Fruit fly (Drosophila melanogaster) whole organism, embryonic: ENCODE data around the gene Prm.

Experiments used
- ATbp ChIP-seq: fragments of 200-800 bp; sonication (Bioruptor generic); optimal IDR thresholded peaks from 2 replicates; lab custom pipeline; 2017; ENCODE audit warnings: missing biosample characterization, mild to moderate bottlenecking, missing genetic modification characterization, missing genetic modification reagents
- BEAF-32 ChIP-seq: fragments of 200-800 bp; sonication (Bioruptor generic); optimal IDR thresholded peaks from 3 replicates; lab custom pipeline; 2017; ENCODE audit warnings: missing biosample characterization, missing genetic modification characterization, mild to moderate bottlenecking, moderate library complexity, missing genetic modification reagents
- Bdp1 ChIP-seq: fragments of 200-800 bp; sonication (Bioruptor generic); optimal IDR thresholded peaks from 3 replicates; lab custom pipeline; 2016; ENCODE audit warnings: missing biosample characterization, missing genetic modification characterization
- CG11398 ChIP-seq: fragments of 200-800 bp; sonication (Bioruptor generic); optimal IDR thresholded peaks from 2 replicates; lab custom pipeline; 2016; ENCODE audit warnings: missing biosample characterization, missing genetic modification characterization
- CG12155 ChIP-seq: fragments of 200-800 bp; sonication (Bioruptor generic); optimal IDR thresholded peaks from 3 replicates; lab custom pipeline; 2016; ENCODE audit warnings: missing biosample characterization, missing genetic modification characterization
- CG1233 ChIP-seq: fragments of 200-800 bp; sonication (Bioruptor generic); optimal IDR thresholded peaks from 4 replicates; lab custom pipeline; 2018; ENCODE audit warnings: missing biosample characterization, mild to moderate bottlenecking, missing genetic modification characterization
- CG12391 ChIP-seq: fragments of 200-800 bp; sonication (Bioruptor generic); optimal IDR thresholded peaks from 3 replicates; lab custom pipeline; 2018; ENCODE audit warnings: missing biosample characterization, mild to moderate bottlenecking, missing genetic modification characterization, moderate library complexity
- CG12659 ChIP-seq: fragments of 200-800 bp; sonication (Bioruptor generic); optimal IDR thresholded peaks from 3 replicates; lab custom pipeline; 2017; ENCODE audit warnings: mild to moderate bottlenecking, missing biosample characterization, missing genetic modification reagents, missing genetic modification characterization
- CG12769 ChIP-seq: fragments of 200-800 bp; sonication (Bioruptor generic); optimal IDR thresholded peaks from 2 replicates; lab custom pipeline; 2019; ENCODE audit warnings: missing biosample characterization, mild to moderate bottlenecking, missing genetic modification characterization, moderate library complexity
- CG14050 ChIP-seq: fragments of 200-800 bp; sonication (Bioruptor generic); IDR thresholded peaks from 3 replicates; pipeline ENCODE4 v1.3.6; 2022; ENCODE audit warnings: missing biosample characterization, missing genetic modification characterization
- CG17912 ChIP-seq: fragments of 200-800 bp; sonication (Bioruptor generic); optimal IDR thresholded peaks from 2 replicates; lab custom pipeline; 2018; ENCODE audit warnings: missing biosample characterization, mild to moderate bottlenecking, missing genetic modification characterization
- CG18599 ChIP-seq: fragments of 200-800 bp; sonication (Bioruptor generic); optimal IDR thresholded peaks from 3 replicates; lab custom pipeline; 2017; ENCODE audit warnings: missing biosample characterization, missing genetic modification characterization, mild to moderate bottlenecking, moderate library complexity, missing genetic modification reagents
- CG2116 ChIP-seq: fragments of 200-800 bp; sonication (Bioruptor generic); optimal IDR thresholded peaks from 3 replicates; lab custom pipeline; 2018; ENCODE audit warnings: missing biosample characterization, mild to moderate bottlenecking, missing genetic modification characterization
- CG33557 ChIP-seq: fragments of 200-800 bp; sonication (Bioruptor generic); optimal IDR thresholded peaks from 2 replicates; lab custom pipeline; 2019; ENCODE audit warnings: missing biosample characterization, mild to moderate bottlenecking, missing genetic modification characterization, moderate library complexity
- CG34376 ChIP-seq: fragments of 200-800 bp; sonication (Bioruptor generic); optimal IDR thresholded peaks from 2 replicates; lab custom pipeline; 2018; ENCODE audit warnings: missing biosample characterization, mild to moderate bottlenecking, missing genetic modification characterization
- CG3726 ChIP-seq: fragments of 200-800 bp; sonication (Bioruptor generic); IDR thresholded peaks from 3 replicates; pipeline ENCODE4, ENCODE4 v1.3.6; 2022; ENCODE audit warnings: missing biosample characterization, missing genetic modification characterization
- CG4360 ChIP-seq: fragments of 200-800 bp; sonication (Bioruptor generic); IDR thresholded peaks from 2 replicates; pipeline ENCODE4 v1.3.6; 2022; ENCODE audit warnings: missing biosample characterization, missing genetic modification characterization
- CG6689 ChIP-seq: fragments of 200-800 bp; sonication (Bioruptor generic); IDR thresholded peaks from 2 replicates; pipeline ENCODE4 v1.3.6; 2022; ENCODE audit warnings: missing biosample characterization, missing genetic modification characterization
- CG8359 ChIP-seq: fragments of 200-800 bp; sonication (Bioruptor generic); optimal IDR thresholded peaks from 2 replicates; lab custom pipeline; 2017; ENCODE audit warnings: missing biosample characterization, mild to moderate bottlenecking, missing genetic modification characterization, borderline replicate concordance
- CG8944 ChIP-seq: fragments of 200-800 bp; sonication (Bioruptor generic); optimal IDR thresholded peaks from 3 replicates; lab custom pipeline; 2016; ENCODE audit warnings: missing biosample characterization, missing genetic modification characterization
- CHES-1-like ChIP-seq: fragments of 200-800 bp; sonication (Bioruptor generic); optimal IDR thresholded peaks from 2 replicates; lab custom pipeline; 2016; ENCODE audit warnings: missing biosample characterization, missing genetic modification characterization
- CoRest ChIP-seq: fragments of 200-800 bp; sonication (Bioruptor generic); optimal IDR thresholded peaks from 3 replicates; lab custom pipeline; 2018; ENCODE audit warnings: missing biosample characterization, mild to moderate bottlenecking, missing genetic modification characterization, moderate library complexity
- D19A ChIP-seq: fragments of 200-800 bp; optimal IDR thresholded peaks from 3 replicates; lab custom pipeline; 2019; ENCODE audit warnings: missing biosample characterization, mild to moderate bottlenecking, missing genetic modification characterization, moderate library complexity
- GATAe ChIP-seq: fragments of 200-800 bp; sonication (Bioruptor generic); conservative IDR thresholded peaks from 2 replicates; pipeline ENCODE4 v1.3.6; 2022; ENCODE audit warnings: missing biosample characterization, missing genetic modification characterization
- H2.0 ChIP-seq: fragments of 200-800 bp; sonication (Bioruptor generic); IDR thresholded peaks from 2 replicates; pipeline ENCODE4 v1.3.6; 2022; ENCODE audit warnings: missing biosample characterization, missing genetic modification characterization
- Hr78 ChIP-seq, 2 experiments: fragments of 200-800 bp in 1 of 2; fragments of >200 bp in 1 of 2; sonication (Bioruptor generic) in 1 of 2; optimal IDR thresholded peaks; 2 replicates each; lab custom pipeline; 2017 to 2019; ENCODE audit warnings: missing biosample characterization in 2 of 2, missing genetic modification characterization in 2 of 2, mild to moderate bottlenecking in 1 of 2, moderate library complexity in 1 of 2
- Rx ChIP-seq: fragments of 200-800 bp; sonication (Bioruptor generic); IDR thresholded peaks from 2 replicates; pipeline ENCODE4 v1.3.6; 2022; ENCODE audit warnings: missing biosample characterization, missing genetic modification characterization
- abd-A ChIP-seq: fragments of 200-800 bp; sonication (Bioruptor generic); optimal IDR thresholded peaks from 3 replicates; lab custom pipeline; 2019; ENCODE audit warnings: missing biosample characterization, mild to moderate bottlenecking, missing genetic modification characterization, moderate library complexity
- ara ChIP-seq: fragments of 200-800 bp; sonication (Bioruptor generic); IDR thresholded peaks from 2 replicates; pipeline ENCODE4 v1.3.6; 2022; ENCODE audit warnings: missing biosample characterization, missing genetic modification characterization
- cato ChIP-seq: fragments of 200-800 bp; sonication (Bioruptor generic); optimal IDR thresholded peaks from 2 replicates; lab custom pipeline; 2016; ENCODE audit warnings: missing biosample characterization, missing genetic modification characterization, borderline replicate concordance
- chn ChIP-seq: fragments of 200-800 bp; sonication (Bioruptor generic); optimal IDR thresholded peaks from 2 replicates; lab custom pipeline; 2016; ENCODE audit warnings: missing biosample characterization, missing genetic modification characterization
- ci ChIP-seq: fragments of 200-800 bp; sonication (Bioruptor generic); IDR thresholded peaks from 3 replicates; pipeline ENCODE4 v1.3.6; 2022; ENCODE audit warnings: missing biosample characterization, missing genetic modification characterization
- crc ChIP-seq: fragments of 200-800 bp; sonication (Bioruptor generic); optimal IDR thresholded peaks from 2 replicates; lab custom pipeline; 2016; ENCODE audit warnings: missing biosample characterization, missing genetic modification characterization
- da ChIP-seq: fragments of 200-800 bp; sonication (Bioruptor generic); optimal IDR thresholded peaks from 2 replicates; lab custom pipeline; 2016; ENCODE audit warnings: missing biosample characterization, missing genetic modification characterization
- dan ChIP-seq: fragments of 200-800 bp; sonication (Bioruptor generic); IDR thresholded peaks from 2 replicates; pipeline ENCODE4 v1.3.6; 2022; ENCODE audit warnings: missing biosample characterization, missing genetic modification characterization
- eyg ChIP-seq: fragments of 200-800 bp; sonication (Bioruptor generic); optimal IDR thresholded peaks from 3 replicates; lab custom pipeline; 2016; ENCODE audit warnings: missing biosample characterization, missing genetic modification characterization
- grn ChIP-seq: fragments of 200-800 bp; sonication (Bioruptor generic); optimal IDR thresholded peaks from 3 replicates; lab custom pipeline; 2017; ENCODE audit warnings: missing biosample characterization, missing genetic modification characterization
- hkb ChIP-seq, 2 experiments: fragments of 200-800 bp in 1 of 2; fragments of >200 bp in 1 of 2; sonication (Bioruptor generic) in 1 of 2; IDR thresholded peaks in 1 of 2; optimal IDR thresholded peaks in 1 of 2; 2 replicates each; pipeline versions ENCODE4 v1.3.6 to Lab custom; 2017 to 2022; ENCODE audit warnings: missing biosample characterization in 1 of 2, missing genetic modification characterization in 1 of 2
- hth ChIP-seq: fragments of >200 bp; optimal IDR thresholded peaks from 2 replicates; lab custom pipeline; 2017; ENCODE audit warnings: inconsistent platforms
- jumu ChIP-seq: fragments of 200-800 bp; sonication (Bioruptor generic); optimal IDR thresholded peaks from 3 replicates; lab custom pipeline; 2016; ENCODE audit warnings: missing biosample characterization, missing genetic modification characterization
- ken ChIP-seq: fragments of 200-800 bp; sonication (Bioruptor generic); IDR thresholded peaks from 3 replicates; pipeline ENCODE4 v1.3.6; 2022; ENCODE audit warnings: missing biosample characterization, missing genetic modification characterization
- lmd ChIP-seq: fragments of 200-800 bp; sonication (Bioruptor generic); IDR thresholded peaks from 2 replicates; pipeline ENCODE4 v1.3.6; 2022; ENCODE audit warnings: missing biosample characterization, missing genetic modification characterization
- nmo ChIP-seq: fragments of 200-800 bp; sonication (Bioruptor generic); optimal IDR thresholded peaks from 2 replicates; lab custom pipeline; 2018; ENCODE audit warnings: missing biosample characterization, mild to moderate bottlenecking, missing genetic modification characterization, moderate library complexity
- pfk ChIP-seq: fragments of 200-800 bp; sonication (Bioruptor generic); optimal IDR thresholded peaks from 2 replicates; lab custom pipeline; 2018; ENCODE audit warnings: missing biosample characterization, mild to moderate bottlenecking, missing genetic modification characterization, moderate library complexity
- sisA ChIP-seq: fragments of 200-800 bp; sonication (Bioruptor generic); IDR thresholded peaks from 2 replicates; pipeline ENCODE4 v1.3.6; 2022; ENCODE audit warnings: missing biosample characterization, missing genetic modification characterization
- so ChIP-seq: fragments of 200-800 bp; sonication (Bioruptor generic); IDR thresholded peaks from 3 replicates; pipeline ENCODE4 v1.3.6; 2022; ENCODE audit warnings: missing biosample characterization, missing genetic modification characterization
- tll ChIP-seq, 2 experiments: fragments of 200-800 bp in 1 of 2; fragments of >200 bp in 1 of 2; sonication (Bioruptor generic) in 1 of 2; optimal IDR thresholded peaks; 2 replicates each; lab custom pipeline; 2017 to 2019; ENCODE audit warnings: missing biosample characterization in 2 of 2, missing genetic modification characterization in 2 of 2, mild to moderate bottlenecking in 1 of 2, moderate library complexity in 1 of 2
- unpg ChIP-seq: fragments of 200-800 bp; sonication (Bioruptor generic); optimal IDR thresholded peaks from 3 replicates; lab custom pipeline; 2018; ENCODE audit warnings: missing biosample characterization, mild to moderate bottlenecking, missing genetic modification characterization, moderate library complexity
- vfl ChIP-seq: fragments of 200-800 bp; sonication (Bioruptor generic); optimal IDR thresholded peaks from 2 replicates; lab custom pipeline; 2016; ENCODE audit warnings: missing biosample characterization, missing genetic modification characterization
- zfh1 ChIP-seq: fragments of 200-800 bp; sonication (Bioruptor generic); IDR thresholded peaks from 3 replicates; pipeline ENCODE4 v1.3.6; 2022; ENCODE audit warnings: missing biosample characterization, missing genetic modification characterization

The Prm gene

dm6 chr3L:8763037-8763454, 17.9 kb upstream of the Prm start (continued):
- TF ChIP-seq CG12391 (tag; lab: Kevin White, UChicago), result peak; percentile 48
- peak; percentile 73 for TF ChIP-seq ken
- peak; percentile 4 for TF ChIP-seq chn (GFP tag; lab: Kevin White, UChicago)
- peak; percentile 59 for TF ChIP-seq CG6689 (GFP tag; lab: Robert Waterston, UW)
- TF ChIP-seq CHES-1-like (GFP tag; lab: Kevin White, UChicago), result peak; percentile 35
- TF ChIP-seq CG33557 (GFP tag; lab: Kevin White, UChicago), result no peak
- no peak for TF ChIP-seq hkb (optimal IDR thresholded peaks at IDR 0.05; lab: Kevin White, UChicago)
- TF ChIP-seq hkb (GFP tag; IDR thresholded peaks at IDR 0.05; lab: Robert Waterston, UW), result 0 out of 2 replicates have a peak, but pooled peaks have one; percentile 28
- peak; percentile 62 for TF ChIP-seq H2.0 (GFP tag; lab: Robert Waterston, UW)
- TF ChIP-seq jumu (GFP tag; lab: Kevin White, UChicago), result peak; percentile 6
- TF ChIP-seq CG3726 (GFP tag; lab: Robert Waterston, UW), result 0 out of 3 replicates have a peak, but pooled peaks have one; percentile 62
- peak; percentile 45; the same call in 1 of the 2 replicates for TF ChIP-seq sisA
- TF ChIP-seq vfl (GFP tag; lab: Kevin White, UChicago), result no peak
- TF ChIP-seq CoRest, result peak; percentile 55
- TF ChIP-seq tll (GFP tag; optimal IDR thresholded peaks at IDR 0.05; lab: Kevin White, UChicago), result no peak
- no peak for TF ChIP-seq dan (GFP tag; lab: Robert Waterston, UW)
- no peak for TF ChIP-seq GATAe (GFP tag; lab: Robert Waterston, UW)
- TF ChIP-seq eyg (GFP tag; lab: Kevin White, UChicago), result no peak
- TF ChIP-seq unpg, result peak; percentile 45
- TF ChIP-seq CG8944, result peak; percentile 28
- TF ChIP-seq cato (GFP tag; lab: Kevin White, UChicago), result no peak
- TF ChIP-seq CG12155 (GFP tag; lab: Kevin White, UChicago), result peak; percentile 49
- no peak for TF ChIP-seq CG1233 (GFP tag; lab: Kevin White, UChicago)
- no peak for TF ChIP-seq crc (GFP tag; lab: Kevin White, UChicago)
- TF ChIP-seq Hr78 (GFP tag; optimal IDR thresholded peaks at IDR 0.05; lab: Kevin White, UChicago), result no peak
- TF ChIP-seq CG4360, result no peak
- peak; percentile 42 for TF ChIP-seq ATbp (GFP tag; lab: Kevin White, UChicago)
- peak; percentile 40 for TF ChIP-seq Rx (GFP tag; lab: Robert Waterston, UW)
- TF ChIP-seq CG17912, result no peak
- TF ChIP-seq grn (GFP tag; lab: Kevin White, UChicago), result peak; percentile 11
- TF ChIP-seq Bdp1 (GFP tag; lab: Kevin White, UChicago), result peak; percentile 23
- no peak for TF ChIP-seq hth (lab: Kevin White, UChicago)
- no peak for TF ChIP-seq CG34376 (GFP tag; lab: Kevin White, UChicago)
- TF ChIP-seq da, result no peak
- peak; percentile 27 for TF ChIP-seq CG18599 (GFP tag; lab: Kevin White, UChicago)
- TF ChIP-seq ara (GFP tag; lab: Robert Waterston, UW), result peak; percentile 15; the same call in 1 of the 2 replicates
- no peak for TF ChIP-seq pfk
- TF ChIP-seq nmo, result peak; percentile 48
- peak; percentile 68 for TF ChIP-seq CG12769 (tag; lab: Kevin White, UChicago)
- no peak for TF ChIP-seq BEAF-32
- TF ChIP-seq CG2116 (GFP tag; lab: Kevin White, UChicago), result no peak
- TF ChIP-seq D19A, result peak; percentile 3
- TF ChIP-seq abd-A (tag; lab: Kevin White, UChicago), result no peak
- TF ChIP-seq ci (GFP tag; lab: Robert Waterston, UW), result peak; percentile 66; the same call in 2 of the 3 replicates
- no peak for TF ChIP-seq CG8359
- peak; percentile 44; the same call in 2 of the 3 replicates for TF ChIP-seq CG14050 (GFP tag; lab: Robert Waterston, UW)
- TF ChIP-seq zfh1, result peak; percentile 39; the same call in 1 of the 3 replicates
- TF ChIP-seq lmd, result peak; percentile 66
- peak; percentile 64 for TF ChIP-seq so (GFP tag; lab: Robert Waterston, UW)
- peak; percentile 17 for TF ChIP-seq CG11398
- peak; percentile 38 for TF ChIP-seq CG12659
